Fruit fly (Drosophila melanogaster): ENCODE results near the gene Gfat1.

Gfat1 gene

DNA sequence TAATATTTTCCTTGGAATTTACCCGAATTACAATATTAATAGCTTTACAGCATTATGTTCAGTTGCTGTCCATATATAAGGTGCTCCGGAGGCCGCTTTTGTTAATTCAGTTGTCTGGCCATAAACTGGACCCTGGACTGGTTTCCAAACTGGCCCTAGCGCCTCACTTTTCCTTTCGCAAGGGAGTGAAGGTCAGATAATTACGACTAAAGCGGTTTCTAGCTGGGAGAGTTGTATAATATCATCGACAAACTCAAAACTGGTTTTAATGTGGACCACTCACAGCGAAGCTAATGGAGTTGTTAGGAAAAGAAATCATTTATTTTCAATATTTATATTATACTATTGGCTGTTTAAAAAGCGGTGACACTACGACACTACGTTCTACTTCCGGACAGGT, 1.3 kb downstream of the Gfat1 start (continued):
- TF ChIP-seq vfl (GFP tag; optimal IDR thresholded peaks at IDR 0.05), result no peak
- peak in 1 of 2 experiments; percentile 77 for TF ChIP-seq Pdp1 (GFP tag; optimal IDR thresholded peaks at IDR 0.05)
- 0 out of 4 replicates have a peak, but pooled peaks have one; percentile 31 for TF ChIP-seq chinmo (GFP tag; IDR thresholded peaks at IDR 0.05; ENCODE audit: partially characterized antibody)
- TF ChIP-seq Optix (GFP tag; IDR thresholded peaks at IDR 0.05), result no peak
- no peak for TF ChIP-seq Six4 (GFP tag; optimal IDR thresholded peaks at IDR 0.05)
- peak; percentile 97 for TF ChIP-seq Blimp-1 (GFP tag; optimal IDR thresholded peaks at IDR 0.05)
- peak; percentile 30 for TF ChIP-seq sd (tag; optimal IDR thresholded peaks at IDR 0.05)

DNA sequence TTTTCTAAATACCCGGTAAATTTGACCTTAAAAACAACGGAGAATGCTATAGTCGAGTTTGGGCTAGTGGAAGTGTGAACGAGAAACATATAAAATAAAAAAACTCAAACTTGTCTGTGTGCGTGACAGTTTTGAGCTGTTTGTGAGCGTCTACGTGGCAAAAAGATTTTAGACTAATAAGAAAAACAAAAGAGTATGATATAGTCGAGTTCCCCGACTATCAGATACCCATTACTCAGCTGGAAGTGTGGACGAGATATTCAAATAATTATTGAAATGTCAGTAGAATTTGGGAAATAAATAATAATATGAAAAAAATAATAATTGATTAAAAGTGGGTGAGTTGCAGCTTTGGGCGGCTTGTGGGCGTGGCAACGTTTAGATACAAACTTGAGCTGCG, 2.1 kb downstream of the Gfat1 start:
- TF ChIP-seq CG7963 (GFP tag; IDR thresholded peaks at IDR 0.05; ENCODE audit: partially characterized antibody), result 0 out of 3 replicates have a peak, but pooled peaks have one; percentile 29
- TF ChIP-seq sim (GFP tag; IDR thresholded peaks at IDR 0.05), result no peak
- TF ChIP-seq fu2 (GFP tag; optimal IDR thresholded peaks at IDR 0.05), result no peak
- peak; percentile 65; the same call in 2 of the 3 replicates for TF ChIP-seq vnd (GFP tag; IDR thresholded peaks at IDR 0.05; ENCODE audit: partially characterized antibody)
- no peak for TF ChIP-seq Adf1 (GFP tag; IDR thresholded peaks at IDR 0.05)
- TF ChIP-seq Side (GFP tag; optimal IDR thresholded peaks at IDR 0.05), result no peak
- TF ChIP-seq Sry-β (GFP tag; optimal IDR thresholded peaks at IDR 0.05), result no peak
- no peak for TF ChIP-seq HmgD (GFP tag; optimal IDR thresholded peaks at IDR 0.05)
- no peak for TF ChIP-seq gcm (GFP tag; optimal IDR thresholded peaks at IDR 0.05)
- no peak for TF ChIP-seq CG17186 (GFP tag; optimal IDR thresholded peaks at IDR 0.05)
- peak; percentile 59 for TF ChIP-seq Scr (GFP tag; IDR thresholded peaks at IDR 0.05; ENCODE audit: partially characterized antibody)
- TF ChIP-seq Optix (GFP tag; IDR thresholded peaks at IDR 0.05), result no peak
- TF ChIP-seq Chrac-16 (GFP tag; optimal IDR thresholded peaks at IDR 0.05), result no peak
- no peak for TF ChIP-seq ssp (GFP tag; IDR thresholded peaks at IDR 0.05)
- no peak for TF ChIP-seq pum (GFP tag; optimal IDR thresholded peaks at IDR 0.05)
- no peak for TF ChIP-seq Ada2b (GFP tag; IDR thresholded peaks at IDR 0.05)
- no peak for TF ChIP-seq Lpt (GFP tag; optimal IDR thresholded peaks at IDR 0.05)
- no peak for TF ChIP-seq CG4730 (GFP tag; IDR thresholded peaks at IDR 0.05)
- no peak for TF ChIP-seq wek (GFP tag; optimal IDR thresholded peaks at IDR 0.05)
- TF ChIP-seq run (tag; optimal IDR thresholded peaks at IDR 0.05), result no peak
- no peak for TF ChIP-seq unc-4 (GFP tag; IDR thresholded peaks at IDR 0.05; ENCODE audit: partially characterized antibody)
- TF ChIP-seq CG32767 (GFP tag; IDR thresholded peaks at IDR 0.05), result no peak
- peak; percentile 56; the same call in 2 of the 3 replicates for TF ChIP-seq CG6791 (GFP tag; IDR thresholded peaks at IDR 0.05; ENCODE audit: partially characterized antibody)
- TF ChIP-seq Bgb (GFP tag; IDR thresholded peaks at IDR 0.05; ENCODE audit: partially characterized antibody), result peak; percentile 44; the same call in 1 of the 2 replicates
- no peak for TF ChIP-seq CG33213 (GFP tag; optimal IDR thresholded peaks at IDR 0.05)
- TF ChIP-seq jing (GFP tag; optimal IDR thresholded peaks at IDR 0.05), result no peak
- no peak for TF ChIP-seq CG17912 (GFP tag; optimal IDR thresholded peaks at IDR 0.05)
- peak; percentile 68; the same call in 2 of the 3 replicates for TF ChIP-seq CG16813 (GFP tag; IDR thresholded peaks at IDR 0.05; ENCODE audit: partially characterized antibody)
- no peak for TF ChIP-seq nmo (GFP tag; optimal IDR thresholded peaks at IDR 0.05)
- no peak for TF ChIP-seq tin (GFP tag; optimal IDR thresholded peaks at IDR 0.05)
- TF ChIP-seq mld (GFP tag; IDR thresholded peaks at IDR 0.05; ENCODE audit: partially characterized antibody), result peak; percentile 57; the same call in 1 of the 3 replicates
- no peak for TF ChIP-seq CG1233 (GFP tag; optimal IDR thresholded peaks at IDR 0.05)
- TF ChIP-seq Dp (GFP tag; optimal IDR thresholded peaks at IDR 0.05), result no peak
- TF ChIP-seq mirr (GFP tag; optimal IDR thresholded peaks at IDR 0.05), result no peak
- no peak for TF ChIP-seq Elba2 (GFP tag; optimal IDR thresholded peaks at IDR 0.05)
- no peak for TF ChIP-seq usp (GFP tag; optimal IDR thresholded peaks at IDR 0.05)
- TF ChIP-seq zen (tag; optimal IDR thresholded peaks at IDR 0.05), result no peak
- TF ChIP-seq CG14050 (GFP tag; IDR thresholded peaks at IDR 0.05), result no peak
- TF ChIP-seq hth (optimal IDR thresholded peaks at IDR 0.05), result no peak
- no peak for TF ChIP-seq CG5180 (GFP tag; optimal IDR thresholded peaks at IDR 0.05)
- no peak for TF ChIP-seq bbx (GFP tag; IDR thresholded peaks at IDR 0.05; ENCODE audit: partially characterized antibody)
- peak; percentile 30; the same call in 1 of the 2 replicates for TF ChIP-seq inv (GFP tag; IDR thresholded peaks at IDR 0.05; ENCODE audit: partially characterized antibody)
